Worm (Caenorhabditis elegans) whole organism, late embryonic: ENCODE data around the gene nhr-275.

Experiments
- C08G9.2 ChIP-seq: sonication (generic microtip); optimal IDR thresholded peaks from 2 replicates; lab custom pipeline; 2016; ENCODE audit warnings: mild to moderate bottlenecking, missing genetic modification characterization, moderate library complexity, missing compliant biosample characterization
- C38D4.7 ChIP-seq: fragments of 200-800 bp; sonication (Bioruptor generic); optimal IDR thresholded peaks from 2 replicates; lab custom pipeline; 2018; ENCODE audit warnings: mild to moderate bottlenecking, missing genetic modification characterization, moderate library complexity, missing compliant biosample characterization
- F13H6.1 ChIP-seq: sonication (generic microtip); optimal IDR thresholded peaks from 2 replicates; lab custom pipeline; 2016; ENCODE audit warnings: missing genetic modification characterization, missing compliant biosample characterization
- K09A11.1 ChIP-seq: sonication (generic microtip); optimal IDR thresholded peaks from 2 replicates; lab custom pipeline; 2017; ENCODE audit warnings: antibody characterized with exemption, mild to moderate bottlenecking, missing genetic modification characterization, missing compliant biosample characterization; ENCODE audit not compliant: insufficient read depth
- T23F11.4 ChIP-seq: fragments of 200-800 bp; sonication (Bioruptor generic); optimal IDR thresholded peaks from 2 replicates; lab custom pipeline; 2018; ENCODE audit warnings: mild to moderate bottlenecking, missing genetic modification characterization, missing compliant biosample characterization
- Y22D7AL.16 ChIP-seq: sonication (generic microtip); optimal IDR thresholded peaks from 2 replicates; lab custom pipeline; 2016; ENCODE audit warnings: missing genetic modification characterization, missing compliant biosample characterization
- ahr-1 ChIP-seq: sonication (generic microtip); optimal IDR thresholded peaks from 2 replicates; lab custom pipeline; 2016; ENCODE audit warnings: missing genetic modification characterization, missing compliant biosample characterization
- ceh-14 ChIP-seq: sonication (generic microtip); optimal IDR thresholded peaks from 2 replicates; lab custom pipeline; 2016; ENCODE audit warnings: missing genotype, missing genetic modification characterization, missing compliant biosample characterization
- ceh-18 ChIP-seq: sonication (generic microtip); optimal IDR thresholded peaks from 2 replicates; lab custom pipeline; 2016; ENCODE audit warnings: missing genetic modification characterization, missing compliant biosample characterization
- ceh-19 ChIP-seq: fragments of 200-800 bp; sonication (Bioruptor generic); optimal IDR thresholded peaks from 2 replicates; lab custom pipeline; 2018; ENCODE audit warnings: mild to moderate bottlenecking, missing genetic modification characterization, missing compliant biosample characterization
- ceh-2 ChIP-seq: sonication (generic microtip); optimal IDR thresholded peaks from 2 replicates; lab custom pipeline; 2016; ENCODE audit warnings: missing genotype, missing genetic modification characterization, missing compliant biosample characterization
- ceh-22 ChIP-seq: sonication (generic microtip); optimal IDR thresholded peaks from 2 replicates; lab custom pipeline; 2017; ENCODE audit warnings: missing biosample characterization, missing genetic modification characterization
- ceh-31 ChIP-seq: sonication (generic microtip); optimal IDR thresholded peaks from 2 replicates; lab custom pipeline; 2016; ENCODE audit warnings: missing genetic modification characterization, missing compliant biosample characterization
- ceh-45 ChIP-seq: fragments of 200-800 bp; sonication (Bioruptor generic); IDR thresholded peaks from 2 replicates; pipeline ENCODE4 v1.3.6; 2022; ENCODE audit warnings: missing genetic modification reagents, missing genetic modification characterization, missing compliant biosample characterization
- ceh-48 ChIP-seq: sonication (generic microtip); optimal IDR thresholded peaks from 2 replicates; lab custom pipeline; 2016; ENCODE audit warnings: missing genetic modification characterization, inconsistent platforms, missing compliant biosample characterization
- che-1 ChIP-seq: sonication (generic microtip); optimal IDR thresholded peaks from 2 replicates; lab custom pipeline; 2016; ENCODE audit warnings: mild to moderate bottlenecking, missing genetic modification characterization, missing compliant biosample characterization
- dmd-4 ChIP-seq: sonication (generic microtip); optimal IDR thresholded peaks from 2 replicates; lab custom pipeline; 2016; ENCODE audit warnings: borderline replicate concordance, missing genetic modification characterization, missing compliant biosample characterization
- elt-4 ChIP-seq: sonication (generic microtip); optimal IDR thresholded peaks from 2 replicates; lab custom pipeline; 2016; ENCODE audit warnings: missing genetic modification characterization, missing compliant biosample characterization
- hlh-13 ChIP-seq: fragments of 200-800 bp; sonication (Bioruptor generic); optimal IDR thresholded peaks from 2 replicates; lab custom pipeline; 2018; ENCODE audit warnings: mild to moderate bottlenecking, missing genetic modification characterization, missing compliant biosample characterization
- hlh-15 ChIP-seq: sonication (generic microtip); optimal IDR thresholded peaks from 2 replicates; lab custom pipeline; 2016; ENCODE audit warnings: missing genetic modification characterization, missing compliant biosample characterization
- hlh-30 ChIP-seq: sonication (generic microtip); optimal IDR thresholded peaks from 2 replicates; lab custom pipeline; 2017; ENCODE audit warnings: antibody characterized with exemption, missing genetic modification characterization, missing compliant biosample characterization; ENCODE audit not compliant: insufficient read depth
- madf-2 ChIP-seq: sonication (generic microtip); optimal IDR thresholded peaks from 2 replicates; lab custom pipeline; 2017; ENCODE audit warnings: missing genetic modification characterization, missing compliant biosample characterization
- mec-3 ChIP-seq: sonication (generic microtip); optimal IDR thresholded peaks from 2 replicates; lab custom pipeline; 2016; ENCODE audit warnings: borderline replicate concordance, missing genetic modification characterization, missing compliant biosample characterization
- nhr-11 ChIP-seq: fragments of 150-350 bp; optimal IDR thresholded peaks from 2 replicates; lab custom pipeline; 2014; ENCODE audit warnings: missing biosample characterization, missing genetic modification characterization
- nhr-232 ChIP-seq: sonication (generic microtip); optimal IDR thresholded peaks from 2 replicates; lab custom pipeline; 2016; ENCODE audit warnings: missing genetic modification characterization, missing compliant biosample characterization
- odd-2 ChIP-seq: sonication (generic microtip); optimal IDR thresholded peaks from 2 replicates; lab custom pipeline; 2017; ENCODE audit warnings: antibody characterized with exemption, mild to moderate bottlenecking, missing genetic modification characterization, missing compliant biosample characterization
- pag-3 ChIP-seq: sonication (generic microtip); optimal IDR thresholded peaks from 2 replicates; lab custom pipeline; 2016; ENCODE audit warnings: missing compliant biosample characterization, missing genetic modification characterization, borderline replicate concordance
- pha-2 ChIP-seq: sonication (generic microtip); optimal IDR thresholded peaks from 2 replicates; lab custom pipeline; 2017; ENCODE audit warnings: mild to moderate bottlenecking, missing genetic modification characterization, missing compliant biosample characterization
- rnt-1 ChIP-seq: sonication (generic microtip); optimal IDR thresholded peaks from 2 replicates; lab custom pipeline; 2016; ENCODE audit warnings: missing genetic modification characterization, missing compliant biosample characterization
- tbx-7 ChIP-seq: sonication (generic microtip); optimal IDR thresholded peaks from 2 replicates; lab custom pipeline; 2016; ENCODE audit warnings: missing genotype, missing genetic modification characterization, missing compliant biosample characterization
- ttx-3 ChIP-seq: sonication (generic microtip); optimal IDR thresholded peaks from 2 replicates; lab custom pipeline; 2016; ENCODE audit warnings: missing genetic modification reagents, missing genetic modification characterization, missing compliant biosample characterization
- unc-42 ChIP-seq: sonication (generic microtip); optimal IDR thresholded peaks from 2 replicates; lab custom pipeline; 2016; ENCODE audit warnings: missing genotype, missing genetic modification characterization, missing compliant biosample characterization
- unc-86 ChIP-seq: sonication (generic microtip); optimal IDR thresholded peaks from 2 replicates; lab custom pipeline; 2016; ENCODE audit warnings: missing genetic modification characterization, missing compliant biosample characterization
- zip-5 ChIP-seq: sonication (generic microtip); optimal IDR thresholded peaks from 2 replicates; lab custom pipeline; 2016; ENCODE audit warnings: missing genetic modification characterization, missing compliant biosample characterization

Gene nhr-275

DNA sequence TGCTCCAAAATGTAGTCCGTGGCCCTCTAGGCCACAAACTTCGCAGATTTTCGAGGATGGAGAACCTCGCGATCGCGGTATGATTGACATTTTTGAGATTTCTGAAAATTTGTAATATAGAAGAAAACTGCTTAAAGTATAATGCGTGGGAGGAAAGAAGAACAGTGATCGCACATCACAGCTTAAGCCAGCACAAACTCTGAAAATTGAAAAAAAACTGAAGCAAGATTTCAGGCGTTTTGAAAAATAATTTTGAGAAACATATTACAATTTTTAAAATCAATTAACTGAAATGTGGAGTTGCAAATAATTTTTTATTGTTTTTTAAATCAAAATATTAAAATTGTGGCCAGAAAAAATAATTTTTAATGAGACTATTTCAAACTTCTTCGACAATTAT, at the start of gene nhr-275:
TSS of gene nhr-275 (minus strand) at position 101 of the 400 bp plus-strand sequence.
- TF ChIP-seq Y22D7AL.16 (tag; lab: Kevin White, UChicago), result no peak
- no peak for TF ChIP-seq ceh-18 (tag; lab: Kevin White, UChicago)
- TF ChIP-seq pag-3 (tag; lab: Kevin White, UChicago), result no peak
- no peak for TF ChIP-seq ceh-22 (tag; lab: Kevin White, UChicago)
- TF ChIP-seq hlh-30 (tag; lab: Kevin White, UChicago), result no peak
- TF ChIP-seq F13H6.1, result no peak
- TF ChIP-seq elt-4, result no peak
- TF ChIP-seq dmd-4 (tag; lab: Kevin White, UChicago), result no peak
- no peak for TF ChIP-seq che-1 (tag; lab: Kevin White, UChicago)

DNA sequence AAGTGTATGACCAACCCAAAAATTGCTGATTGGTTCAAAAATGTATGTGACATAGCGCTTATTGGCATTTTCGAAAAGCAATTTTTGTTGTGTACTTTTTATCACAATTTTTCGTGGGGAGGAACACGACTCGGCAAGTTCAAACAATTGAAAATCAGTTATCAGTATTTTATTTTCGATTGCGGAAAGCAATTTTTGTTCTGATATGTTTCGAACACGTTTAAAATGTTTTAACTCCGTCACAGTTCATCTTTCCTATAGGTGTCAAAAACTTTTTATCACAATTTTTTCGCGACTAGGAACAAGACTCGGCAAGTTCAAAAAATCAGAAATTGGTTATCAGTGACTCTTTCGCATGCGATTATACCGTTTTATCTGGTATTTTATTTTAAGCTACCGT, 41.4 kb upstream of the nhr-275 start:
- no peak for TF ChIP-seq ceh-18 (tag; lab: Kevin White, UChicago)
- no peak for TF ChIP-seq ceh-45 (GFP tag; lab: Robert Waterston, UW)
- no peak for TF ChIP-seq ceh-31 (tag; lab: Kevin White, UChicago)
- no peak for TF ChIP-seq zip-5
- TF ChIP-seq K09A11.1 (tag; lab: Kevin White, UChicago), result no peak
- TF ChIP-seq hlh-30 (tag; lab: Kevin White, UChicago), result no peak

- TF ChIP-seq ceh-22 (tag; lab: Kevin White, UChicago) (no peak), ceh-48 (tag; lab: Kevin White, UChicago) (no peak), hlh-15 (tag; lab: Kevin White, UChicago) (no peak)
Measured at ce11 chrV:2306383-2306782, 39.5 kb upstream of the nhr-275 start.

DNA sequence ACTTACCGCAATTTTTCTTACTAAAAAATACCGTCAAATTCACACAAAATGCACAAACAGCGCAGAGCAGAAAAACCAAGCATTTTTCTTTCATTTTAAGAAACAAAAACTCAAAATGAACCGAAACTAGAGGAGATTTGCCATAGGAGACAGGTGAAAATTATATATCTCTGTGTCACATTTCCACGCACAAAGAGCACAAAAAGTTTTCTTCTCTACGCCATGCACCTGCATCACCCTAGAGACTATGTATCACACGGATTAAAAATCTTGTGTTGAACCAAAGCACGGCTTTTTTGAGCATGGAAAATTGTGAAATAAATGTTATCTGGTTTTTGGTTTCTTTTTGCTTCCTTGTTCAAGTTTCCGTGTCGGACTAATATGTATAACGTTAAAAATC, 36.9 kb upstream of the nhr-275 start, which contains the start of gene irld-15:
TSS of gene irld-15 (minus strand) at position 101 of the 400 bp plus-strand sequence.
- no peak for TF ChIP-seq tbx-7 (tag; lab: Kevin White, UChicago)
- TF ChIP-seq ceh-14, result no peak
- no peak for TF ChIP-seq ttx-3
- TF ChIP-seq mec-3 (tag; lab: Kevin White, UChicago), result no peak
- TF ChIP-seq ceh-2, result no peak
- TF ChIP-seq dmd-4 (tag; lab: Kevin White, UChicago), result no peak
- no peak for TF ChIP-seq ceh-19 (GFP tag; lab: Kevin White, UChicago)
- no peak for TF ChIP-seq T23F11.4
- no peak for TF ChIP-seq ceh-31 (tag; lab: Kevin White, UChicago)
- no peak for TF ChIP-seq ceh-22 (tag; lab: Kevin White, UChicago)
- no peak for TF ChIP-seq rnt-1
- TF ChIP-seq ahr-1 (tag; lab: Kevin White, UChicago), result no peak
- TF ChIP-seq unc-42 (tag; lab: Kevin White, UChicago), result no peak
- no peak for TF ChIP-seq C38D4.7 (GFP tag; lab: Kevin White, UChicago)
- TF ChIP-seq Y22D7AL.16 (tag; lab: Kevin White, UChicago), result no peak
- TF ChIP-seq unc-86 (tag; lab: Kevin White, UChicago), result no peak
- TF ChIP-seq nhr-232, result no peak
- no peak for TF ChIP-seq madf-2 (tag; lab: Kevin White, UChicago)

DNA sequence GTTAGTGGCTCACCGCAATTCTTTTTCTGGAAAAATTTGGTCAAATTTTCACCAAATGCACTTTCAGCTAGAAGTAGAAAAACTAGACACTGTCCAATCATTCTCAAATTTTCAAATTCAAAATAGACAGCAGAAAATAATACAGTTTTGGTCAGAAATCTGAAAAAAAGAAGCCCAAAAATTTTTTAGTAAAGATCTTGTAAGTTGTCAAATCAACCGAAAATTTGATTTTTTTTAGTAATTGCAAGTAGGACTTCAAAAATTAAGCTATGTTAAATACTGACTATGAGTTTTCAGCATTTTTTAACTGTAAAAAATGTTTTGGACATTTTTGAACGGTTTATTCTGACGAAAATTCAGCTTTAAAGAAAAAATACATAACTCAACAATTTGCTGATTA, 34.0 kb upstream of the nhr-275 start, which contains the start of gene Y19D10B.8:
TSS of gene Y19D10B.8 (minus strand) at position 101 of the 400 bp plus-strand sequence.
- TF ChIP-seq dmd-4 (tag; lab: Kevin White, UChicago) (no peak), hlh-13 (no peak), F13H6.1 (no peak), pha-2 (tag; lab: Kevin White, UChicago) (no peak), C08G9.2 (tag; lab: Kevin White, UChicago) (no peak), zip-5 (no peak), nhr-11 (tag; lab: Kevin White, UChicago) (no peak), odd-2 (tag; lab: Kevin White, UChicago) (no peak)
